Fruit fly (Drosophila melanogaster): ENCODE results near the gene CG7049.

The CG7049 gene

dm6 chr3L:129311-129816, 46.7 kb downstream of the CG7049 start, which contains the start of gene Pdk1:
TSS of gene Pdk1 (plus strand) at chr3L:129450.
- no peak for TF ChIP-seq Pif1A (GFP tag; optimal IDR thresholded peaks at IDR 0.05)
- no peak for TF ChIP-seq CG8301 (tag; optimal IDR thresholded peaks at IDR 0.05)
- no peak for TF ChIP-seq D1 (tag; optimal IDR thresholded peaks at IDR 0.05)
- TF ChIP-seq CG8159 (tag; optimal IDR thresholded peaks at IDR 0.05) = no peak
- TF ChIP-seq CG4496 (GFP tag; IDR thresholded peaks at IDR 0.05) = peak; percentile 52; the same call in 2 of the 3 replicates
- TF ChIP-seq CG14655 (GFP tag; optimal IDR thresholded peaks at IDR 0.05) = no peak
- peak; percentile 55; the same call in 1 of the 2 replicates for TF ChIP-seq CG12605 (GFP tag; IDR thresholded peaks at IDR 0.05)
- peak; percentile 81 for TF ChIP-seq EcR (GFP tag; optimal IDR thresholded peaks at IDR 0.05)
- TF ChIP-seq CG10348 (GFP tag; IDR thresholded peaks at IDR 0.05) = no peak
- peak; percentile 25 for TF ChIP-seq Pif1B (GFP tag; optimal IDR thresholded peaks at IDR 0.05)
- TF ChIP-seq CG15710 (tag; optimal IDR thresholded peaks at IDR 0.05) = no peak
- peak; percentile 59 for TF ChIP-seq fd96Ca (GFP tag; IDR thresholded peaks at IDR 0.05)
- no peak for TF ChIP-seq CG17806 (tag; optimal IDR thresholded peaks at IDR 0.05)
- TF ChIP-seq rn (GFP tag; IDR thresholded peaks at IDR 0.05) = no peak
- TF ChIP-seq CG13204 (GFP tag; optimal IDR thresholded peaks at IDR 0.05) = peak; percentile 22
- peak; percentile 10 for TF ChIP-seq Snoo (tag; optimal IDR thresholded peaks at IDR 0.05)
- no peak for TF ChIP-seq CG34367 (tag; optimal IDR thresholded peaks at IDR 0.05)
- TF ChIP-seq CG32121 (GFP tag; IDR thresholded peaks at IDR 0.05) = peak; percentile 32; the same call in 1 of the 2 replicates
- TF ChIP-seq CG9948 (tag; optimal IDR thresholded peaks at IDR 0.05) = no peak
- TF ChIP-seq gl (tag; optimal IDR thresholded peaks at IDR 0.05) = peak; percentile 34
- TF ChIP-seq Ets98B (GFP tag; IDR thresholded peaks at IDR 0.05) = peak; percentile 20; the same call in 1 of the 2 replicates

DNA sequence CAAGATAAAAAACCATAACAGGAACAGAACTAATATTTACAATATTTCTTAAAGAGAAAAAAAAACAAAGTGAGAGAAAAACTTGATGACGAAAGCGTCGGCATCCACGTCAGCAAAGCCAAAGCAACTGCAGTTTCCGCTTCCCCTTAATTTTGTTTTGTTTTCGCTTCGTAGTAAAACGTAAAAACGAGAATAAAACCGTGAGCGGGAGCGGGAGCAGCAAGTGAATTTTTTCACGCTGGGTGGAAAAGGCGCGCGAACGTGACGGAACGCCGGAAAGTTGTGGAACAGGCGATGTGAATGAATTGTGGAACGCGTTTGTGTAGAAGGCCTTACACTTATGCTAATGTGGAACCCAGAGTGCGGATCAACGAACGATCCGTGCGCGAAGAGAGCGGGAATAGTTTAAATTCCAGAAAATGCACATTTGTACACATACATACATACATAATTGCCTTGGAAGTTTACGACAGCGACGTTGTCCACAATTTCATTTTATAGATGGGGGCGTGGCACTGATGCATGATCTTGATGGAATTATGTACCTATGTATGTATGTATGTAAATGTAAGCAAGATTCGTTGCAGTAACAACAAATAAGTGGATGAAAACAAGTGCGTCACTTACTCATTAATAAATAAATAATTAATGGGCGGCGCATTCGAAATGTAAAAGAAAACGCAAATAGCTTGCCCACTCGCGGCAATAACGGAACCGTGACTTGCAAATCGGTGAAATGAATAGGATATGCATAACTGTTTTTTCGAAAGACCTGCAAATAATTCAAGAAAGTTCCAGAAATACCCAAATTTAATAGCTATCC, 47.5 kb downstream of the CG7049 start:
- TF ChIP-seq CG13204 (GFP tag; optimal IDR thresholded peaks at IDR 0.05) (peak; percentile 74), CG17806 (tag; optimal IDR thresholded peaks at IDR 0.05) (no peak), EcR (GFP tag; optimal IDR thresholded peaks at IDR 0.05) (peak; percentile 96), CG8159 (tag; optimal IDR thresholded peaks at IDR 0.05) (no peak), D1 (tag; optimal IDR thresholded peaks at IDR 0.05) (peak; percentile 33), Pif1B (GFP tag; optimal IDR thresholded peaks at IDR 0.05) (peak; percentile 29), CG32121 (GFP tag; IDR thresholded peaks at IDR 0.05) (0 out of 2 replicates have a peak, but pooled peaks have one; percentile 32), CG4496 (GFP tag; IDR thresholded peaks at IDR 0.05) (peak; percentile 75), CG12605 (GFP tag; IDR thresholded peaks at IDR 0.05) (peak; percentile 41; the same call in 1 of the 2 replicates), Ets98B (GFP tag; IDR thresholded peaks at IDR 0.05) (peak; percentile 29; the same call in 1 of the 2 replicates)

dm6 chr3L:127450-127849, 48.6 kb downstream of the CG7049 start:
- TF ChIP-seq CG12605 (GFP tag; IDR thresholded peaks at IDR 0.05) = no peak
- TF ChIP-seq CG13204 (GFP tag; optimal IDR thresholded peaks at IDR 0.05) = no peak
- no peak for TF ChIP-seq rn (GFP tag; IDR thresholded peaks at IDR 0.05)
- TF ChIP-seq Pif1B (GFP tag; optimal IDR thresholded peaks at IDR 0.05) = no peak
- TF ChIP-seq gl (tag; optimal IDR thresholded peaks at IDR 0.05) = no peak
- no peak for TF ChIP-seq CG32121 (GFP tag; IDR thresholded peaks at IDR 0.05)
- TF ChIP-seq D1 (tag; optimal IDR thresholded peaks at IDR 0.05) = no peak
- TF ChIP-seq CG8159 (tag; optimal IDR thresholded peaks at IDR 0.05) = no peak
- TF ChIP-seq CG9948 (tag; optimal IDR thresholded peaks at IDR 0.05) = no peak

All from whole organism, pupa.